Worm (Caenorhabditis elegans) whole organism, L2 larva: Measurements from ENCODE around the gene ZC15.5.

Experiments
- C34F6.9 ChIP-seq: fragments of 150-350 bp; optimal IDR thresholded peaks from 2 replicates; lab custom pipeline; 2014; ENCODE audit warnings: missing biosample characterization, missing genetic modification characterization
- F13H6.1 ChIP-seq: sonication (generic microtip); optimal IDR thresholded peaks from 2 replicates; lab custom pipeline; 2016; ENCODE audit warnings: missing genetic modification characterization, missing compliant biosample characterization
- R02D3.7 ChIP-seq: fragments of 150-350 bp; optimal IDR thresholded peaks from 2 replicates; lab custom pipeline; 2014; ENCODE audit warnings: missing biosample characterization, missing genetic modification characterization
- Y55F3AM.14 ChIP-seq: fragments of 200-800 bp; sonication (Bioruptor generic); optimal IDR thresholded peaks from 2 replicates; lab custom pipeline; 2018; ENCODE audit warnings: mild to moderate bottlenecking, missing genetic modification characterization, missing compliant biosample characterization
- ZK546.5 ChIP-seq: sonication (generic microtip); optimal IDR thresholded peaks from 2 replicates; lab custom pipeline; 2017; ENCODE audit warnings: missing biosample characterization, missing genetic modification characterization
- alr-1 ChIP-seq: fragments of 150-350 bp; optimal IDR thresholded peaks from 2 replicates; lab custom pipeline; 2014; ENCODE audit warnings: missing biosample characterization, missing genetic modification characterization
- aly-2 ChIP-seq: fragments of 150-350 bp; optimal IDR thresholded peaks from 2 replicates; lab custom pipeline; 2014; ENCODE audit warnings: missing biosample characterization, missing genetic modification characterization
- ama-1 ChIP-seq: fragments of 150-350 bp; optimal IDR thresholded peaks from 2 replicates; lab custom pipeline; 2018; ENCODE audit warnings: inconsistent platforms
- blmp-1 ChIP-seq: sonication (generic microtip); optimal IDR thresholded peaks from 2 replicates; lab custom pipeline; 2017; ENCODE audit warnings: missing genetic modification characterization, mild to moderate bottlenecking, missing compliant biosample characterization, antibody characterized with exemption, moderate library complexity; ENCODE audit not compliant: insufficient read depth
- ceh-16 ChIP-seq: fragments of 150-350 bp; optimal IDR thresholded peaks from 2 replicates; lab custom pipeline; 2014; ENCODE audit warnings: missing biosample characterization, missing genetic modification characterization
- ceh-82 ChIP-seq: fragments of 150-350 bp; optimal IDR thresholded peaks from 2 replicates; lab custom pipeline; 2014; ENCODE audit warnings: missing biosample characterization, missing genetic modification characterization
- crh-2 ChIP-seq: sonication (generic microtip); optimal IDR thresholded peaks from 2 replicates; lab custom pipeline; 2017; ENCODE audit warnings: missing biosample characterization, missing genetic modification characterization
- dmd-4 ChIP-seq: sonication (generic microtip); optimal IDR thresholded peaks from 2 replicates; lab custom pipeline; 2017; ENCODE audit warnings: missing biosample characterization, missing genetic modification characterization
- egl-27 ChIP-seq: sonication (generic microtip); optimal IDR thresholded peaks from 3 replicates; lab custom pipeline; 2017; ENCODE audit warnings: missing biosample characterization, missing genetic modification reagents, missing genetic modification characterization
- elt-1 ChIP-seq: fragments of 150-350 bp; optimal IDR thresholded peaks from 2 replicates; lab custom pipeline; 2014; ENCODE audit warnings: missing biosample characterization, missing genetic modification characterization
- elt-3 ChIP-seq: sonication (generic microtip); optimal IDR thresholded peaks from 2 replicates; lab custom pipeline; 2017; ENCODE audit warnings: missing biosample characterization, missing genetic modification characterization
- fos-1 ChIP-seq: fragments of 150-350 bp; optimal IDR thresholded peaks from 2 replicates; lab custom pipeline; 2014; ENCODE audit warnings: missing biosample characterization, missing genetic modification characterization
- gmeb-1 ChIP-seq: fragments of 150-350 bp; optimal IDR thresholded peaks from 2 replicates; lab custom pipeline; 2014; ENCODE audit warnings: missing biosample characterization, missing genetic modification characterization
- lin-11 ChIP-seq: fragments of 150-350 bp; sonication (generic microtip); optimal IDR thresholded peaks from 2 replicates; lab custom pipeline; 2014; ENCODE audit warnings: missing biosample characterization, missing genetic modification characterization, inconsistent platforms, mixed read lengths
- lin-13 ChIP-seq: fragments of 150-350 bp; optimal IDR thresholded peaks from 2 replicates; lab custom pipeline; 2014; ENCODE audit warnings: missing biosample characterization, missing genetic modification reagents, missing genetic modification characterization
- lin-39 ChIP-seq: fragments of 150-350 bp; optimal IDR thresholded peaks from 2 replicates; lab custom pipeline; 2014; ENCODE audit warnings: missing biosample characterization, missing genetic modification reagents, missing genetic modification characterization
- lsy-2 ChIP-seq, 2 experiments: fragments of 150-350 bp in 1 of 2; sonication (generic microtip) in 1 of 2; optimal IDR thresholded peaks; 2 replicates each; lab custom pipeline; 2014 to 2017; ENCODE audit warnings: missing biosample characterization in 2 of 2, missing genetic modification characterization in 2 of 2
- mab-5 ChIP-seq: fragments of 150-350 bp; optimal IDR thresholded peaks from 2 replicates; lab custom pipeline; 2014; ENCODE audit warnings: missing biosample characterization, missing genetic modification characterization
- mbf-1 ChIP-seq: sonication (generic microtip); optimal IDR thresholded peaks from 2 replicates; lab custom pipeline; 2017; ENCODE audit warnings: missing biosample characterization, missing genetic modification characterization
- mdl-1 ChIP-seq, 2 experiments: fragments of 150-350 bp in 1 of 2; sonication (generic microtip) in 1 of 2; optimal IDR thresholded peaks; 2 replicates each; lab custom pipeline; 2017; ENCODE audit warnings: missing biosample characterization in 2 of 2, missing genetic modification characterization in 2 of 2
- nhr-10 ChIP-seq: sonication (generic microtip); optimal IDR thresholded peaks from 2 replicates; lab custom pipeline; 2017; ENCODE audit warnings: missing biosample characterization, missing genetic modification characterization
- nhr-11 ChIP-seq: fragments of 150-350 bp; optimal IDR thresholded peaks from 2 replicates; lab custom pipeline; 2014; ENCODE audit warnings: missing biosample characterization, missing genetic modification characterization
- nhr-12 ChIP-seq: fragments of 150-350 bp; optimal IDR thresholded peaks from 2 replicates; lab custom pipeline; 2014; ENCODE audit warnings: missing biosample characterization, missing genetic modification characterization
- nhr-129 ChIP-seq: fragments of 150-350 bp; optimal IDR thresholded peaks from 2 replicates; lab custom pipeline; 2014; ENCODE audit warnings: missing biosample characterization, missing genetic modification characterization
- nhr-21 ChIP-seq: fragments of 150-350 bp; optimal IDR thresholded peaks from 2 replicates; lab custom pipeline; 2014; ENCODE audit warnings: missing biosample characterization, missing genetic modification characterization
- nhr-23 ChIP-seq: fragments of 150-350 bp; optimal IDR thresholded peaks from 2 replicates; lab custom pipeline; 2014; ENCODE audit warnings: missing biosample characterization, missing genetic modification reagents, missing genetic modification characterization
- nhr-237 ChIP-seq: fragments of 150-350 bp; optimal IDR thresholded peaks from 2 replicates; lab custom pipeline; 2014; ENCODE audit warnings: missing biosample characterization, missing genetic modification characterization
- nhr-25 ChIP-seq: fragments of 150-350 bp; sonication (generic microtip); optimal IDR thresholded peaks from 3 replicates; lab custom pipeline; 2014; ENCODE audit warnings: missing biosample characterization, missing genetic modification characterization
- nhr-6 ChIP-seq: fragments of 150-350 bp; optimal IDR thresholded peaks from 2 replicates; lab custom pipeline; 2014; ENCODE audit warnings: missing biosample characterization, missing genetic modification characterization
- nhr-77 ChIP-seq: fragments of 150-350 bp; optimal IDR thresholded peaks from 2 replicates; lab custom pipeline; 2014; ENCODE audit warnings: missing biosample characterization, missing genetic modification characterization
- peb-1 ChIP-seq: fragments of 150-350 bp; optimal IDR thresholded peaks from 2 replicates; lab custom pipeline; 2014; ENCODE audit warnings: missing biosample characterization, missing genetic modification characterization
- sem-4 ChIP-seq: fragments of 150-350 bp; optimal IDR thresholded peaks from 2 replicates; lab custom pipeline; 2014; ENCODE audit warnings: missing biosample characterization, missing genetic modification reagents, missing genetic modification characterization
- skn-1 ChIP-seq: sonication (generic microtip); optimal IDR thresholded peaks from 2 replicates; lab custom pipeline; 2017; ENCODE audit warnings: missing biosample characterization, missing genetic modification characterization
- sma-3 ChIP-seq: sonication (generic microtip); optimal IDR thresholded peaks from 2 replicates; lab custom pipeline; 2016; ENCODE audit warnings: missing genetic modification reagents, missing genetic modification characterization, missing compliant biosample characterization
- sma-9 ChIP-seq, 2 experiments: fragments of 150-350 bp in 1 of 2; sonication (generic microtip) in 1 of 2; optimal IDR thresholded peaks; 2 replicates each; lab custom pipeline; 2014 to 2016; ENCODE audit warnings: missing genetic modification characterization in 2 of 2, mild to moderate bottlenecking in 1 of 2, missing biosample characterization in 1 of 2, missing compliant biosample characterization in 1 of 2, missing genetic modification reagents in 1 of 2, moderate library complexity in 1 of 2
- snpc-4 ChIP-seq: fragments of 150-350 bp; optimal IDR thresholded peaks from 2 replicates; lab custom pipeline; 2014; ENCODE audit warnings: missing biosample characterization, missing genetic modification characterization
- unc-39 ChIP-seq: fragments of 150-350 bp; optimal IDR thresholded peaks from 2 replicates; lab custom pipeline; 2014; ENCODE audit warnings: missing biosample characterization, missing genetic modification characterization
- unc-55 ChIP-seq: fragments of 150-350 bp; sonication (generic microtip); optimal IDR thresholded peaks from 3 replicates; lab custom pipeline; 2014; ENCODE audit warnings: missing biosample characterization, missing genetic modification reagents, missing genetic modification characterization
- unc-62 ChIP-seq: fragments of 150-350 bp; optimal IDR thresholded peaks from 2 replicates; lab custom pipeline; 2014; ENCODE audit warnings: missing biosample characterization, missing genetic modification reagents, missing genetic modification characterization
- zag-1 ChIP-seq: fragments of 150-350 bp; optimal IDR thresholded peaks from 2 replicates; lab custom pipeline; 2014; ENCODE audit warnings: missing biosample characterization, missing genetic modification characterization
- ztf-1 ChIP-seq: fragments of 200-800 bp; sonication (Bioruptor generic); conservative IDR thresholded peaks from 2 replicates; pipeline ENCODE4 v1.3.6; 2022; ENCODE audit warnings: missing genetic modification characterization, missing compliant biosample characterization
- ztf-11 ChIP-seq: sonication (generic microtip); optimal IDR thresholded peaks from 2 replicates; lab custom pipeline; 2017; ENCODE audit warnings: missing biosample characterization, missing genetic modification characterization
- ztf-4 ChIP-seq: fragments of 150-350 bp; optimal IDR thresholded peaks from 2 replicates; lab custom pipeline; 2014; ENCODE audit warnings: missing biosample characterization, missing genetic modification characterization

ZC15.5 gene

DNA sequence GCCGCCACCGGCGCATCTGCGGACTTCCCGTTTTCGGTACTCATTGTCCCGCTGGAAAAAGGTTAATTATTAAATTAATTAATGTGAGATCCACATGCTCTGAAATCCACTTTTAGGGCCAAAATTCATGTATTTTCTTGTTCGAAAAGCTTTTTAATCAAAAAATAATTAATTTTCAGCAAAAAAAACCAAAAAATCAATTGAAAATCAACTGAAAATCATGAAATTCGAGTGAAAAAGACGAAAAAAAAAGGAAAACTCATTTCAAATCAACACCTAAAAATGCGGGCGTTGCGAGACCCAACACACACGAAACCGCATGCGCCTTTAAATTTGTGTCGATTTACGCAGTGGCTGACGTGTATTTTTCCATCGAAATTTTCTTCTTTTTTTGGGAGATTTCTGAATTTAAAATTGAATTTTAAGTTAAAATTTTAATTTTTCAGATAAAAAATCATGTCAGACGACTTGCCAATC is 28.1 kb upstream of the ZC15.5 start, which contains the start of the genes prmt-1 and cdkr-3:
Gene prmt-1 (minus strand): TSS at position 51 of the 477 bp plus-strand sequence.
Gene cdkr-3 (plus strand): TSS at position 447 of the 477 bp plus-strand sequence.
- TF ChIP-seq ztf-4 (tag; lab: Kevin White, UChicago) (no peak), R02D3.7 (peak; percentile 57), mab-5 (tag; lab: Kevin White, UChicago) (no peak), unc-62 (GFP tag; lab: Kevin White, UChicago) (no peak), nhr-11 (tag; lab: Kevin White, UChicago) (no peak), C34F6.9 (tag; lab: Kevin White, UChicago) (peak; percentile 56), lsy-2 (tag; optimal IDR thresholded peaks at IDR 0.05; lab: Kevin White, UChicago) (peak in 1 of 2 experiments; percentile 69), unc-55 (GFP tag; lab: Kevin White, UChicago) (peak; percentile 89), ama-1 (lab: Kevin White, UChicago) (no peak), gmeb-1 (tag; lab: Kevin White, UChicago) (peak; percentile 55), elt-1 (tag; lab: Kevin White, UChicago) (no peak), mbf-1 (tag; lab: Kevin White, UChicago) (no peak), zag-1 (tag; lab: Kevin White, UChicago) (no peak), ZK546.5 (tag; lab: Kevin White, UChicago) (no peak), nhr-25 (tag; lab: Kevin White, UChicago) (no peak), lin-11 (tag; lab: Kevin White, UChicago) (no peak), F13H6.1 (tag; lab: Kevin White, UChicago) (no peak), ztf-1 (GFP tag; lab: Robert Waterston, UW) (no peak), ceh-16 (tag; lab: Kevin White, UChicago) (no peak), nhr-6 (tag; lab: Kevin White, UChicago) (no peak), nhr-77 (no peak), Y55F3AM.14 (GFP tag; lab: Kevin White, UChicago) (no peak), dmd-4 (tag; lab: Kevin White, UChicago) (no peak), egl-27 (tag; lab: Kevin White, UChicago) (no peak), nhr-237 (tag; lab: Kevin White, UChicago) (no peak), fos-1 (tag; lab: Kevin White, UChicago) (peak; percentile 5), aly-2 (no peak), alr-1 (tag; lab: Kevin White, UChicago) (no peak), crh-2 (peak; percentile 70), nhr-21 (tag; lab: Kevin White, UChicago) (no peak), nhr-129 (tag; lab: Kevin White, UChicago) (peak; percentile 57), blmp-1 (tag; lab: Kevin White, UChicago) (no peak), unc-39 (tag; lab: Kevin White, UChicago) (no peak), mdl-1 (tag; optimal IDR thresholded peaks at IDR 0.05; lab: Kevin White, UChicago) (no peak), skn-1 (tag; lab: Kevin White, UChicago) (no peak), sma-3 (GFP tag; lab: Kevin White, UChicago) (peak; percentile 12), sma-9 (GFP tag; optimal IDR thresholded peaks at IDR 0.05; lab: Kevin White, UChicago) (no peak), sma-9 (tag; optimal IDR thresholded peaks at IDR 0.05; lab: Kevin White, UChicago) (no peak), snpc-4 (tag; lab: Kevin White, UChicago) (no peak), lin-13 (peak; percentile 48), ceh-82 (no peak), peb-1 (tag; lab: Kevin White, UChicago) (no peak), nhr-10 (tag; lab: Kevin White, UChicago) (no peak), nhr-12 (tag; lab: Kevin White, UChicago) (no peak), elt-3 (no peak), ztf-11 (tag; lab: Kevin White, UChicago) (no peak), sem-4 (no peak), lin-39 (no peak), nhr-23 (tag; lab: Kevin White, UChicago) (no peak)
